Worm (Caenorhabditis elegans) whole organism, L4/young adult: ENCODE data around the gene E02A10.3.

ENCODE experiments used
- W03F9.2 ChIP-seq: fragments of 150-350 bp; optimal IDR thresholded peaks from 2 replicates; lab custom pipeline; 2014; ENCODE audit warnings: missing biosample characterization, missing genetic modification characterization
- him-1 ChIP-seq: sonication (generic microtip); optimal IDR thresholded peaks from 2 replicates; lab custom pipeline; 2016; ENCODE audit warnings: missing genotype, missing genetic modification reagents, missing genetic modification characterization, missing compliant biosample characterization

- no peak for TF ChIP-seq W03F9.2 (tag; lab: Kevin White, UChicago)
- TF ChIP-seq him-1 (tag; lab: Kevin White, UChicago): no peak
These were observed 45.0 kb downstream of the E02A10.3 start, which contains the start of gene F56H9.9 for ce11 chrV:12624371-12624770.
